Worm (Caenorhabditis elegans) whole organism, midembryonic: ENCODE measurements around the gene prmn-1.

Experiments used
- flt-1 ChIP-seq: fragments of 200-800 bp; sonication (Bioruptor generic); IDR thresholded peaks from 2 replicates; pipeline ENCODE4 v1.3.6; 2022; ENCODE audit warnings: missing genetic modification characterization, missing compliant biosample characterization
- med-1 ChIP-seq: sonication (generic microtip); optimal IDR thresholded peaks from 2 replicates; lab custom pipeline; 2017; ENCODE audit warnings: missing genetic modification characterization, mild to moderate bottlenecking, missing compliant biosample characterization, antibody characterized with exemption, missing genetic modification reagents; ENCODE audit not compliant: insufficient read depth
- ztf-29 ChIP-seq: fragments of 200-800 bp; sonication (Bioruptor generic); IDR thresholded peaks from 2 replicates; pipeline ENCODE4 v1.3.6; 2022; ENCODE audit warnings: missing genetic modification reagents, missing genetic modification characterization, missing compliant biosample characterization

DNA sequence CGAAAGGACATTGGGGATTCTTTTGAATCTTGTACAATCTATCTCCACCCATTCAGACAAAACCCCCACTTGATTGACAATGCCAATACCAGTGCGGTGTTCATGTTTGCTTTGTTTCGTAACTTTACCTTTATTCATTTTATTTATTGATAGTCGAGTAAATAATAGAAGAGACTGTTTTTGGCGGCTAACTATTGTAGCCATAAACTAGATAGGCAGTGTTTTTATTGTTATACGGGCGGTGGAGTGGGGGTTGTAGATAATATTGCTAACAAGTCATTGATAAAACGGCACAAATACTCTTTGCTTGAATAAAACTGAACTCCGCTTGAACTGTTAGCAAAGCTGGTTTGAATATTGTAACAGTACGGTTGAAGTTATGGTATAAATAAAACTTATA, 20.0 kb upstream of the prmn-1 start:
- TF ChIP-seq flt-1, result no peak
- TF ChIP-seq ztf-29, result no peak
- TF ChIP-seq med-1 (GFP tag; lab: Kevin White, UChicago), result no peak
